Fruit fly (Drosophila melanogaster): ENCODE results near the gene CCT6.
A peak's percentile ranks its signal among the peaks of the same experiment; 100 is the strongest.

CCT6 gene

DNA sequence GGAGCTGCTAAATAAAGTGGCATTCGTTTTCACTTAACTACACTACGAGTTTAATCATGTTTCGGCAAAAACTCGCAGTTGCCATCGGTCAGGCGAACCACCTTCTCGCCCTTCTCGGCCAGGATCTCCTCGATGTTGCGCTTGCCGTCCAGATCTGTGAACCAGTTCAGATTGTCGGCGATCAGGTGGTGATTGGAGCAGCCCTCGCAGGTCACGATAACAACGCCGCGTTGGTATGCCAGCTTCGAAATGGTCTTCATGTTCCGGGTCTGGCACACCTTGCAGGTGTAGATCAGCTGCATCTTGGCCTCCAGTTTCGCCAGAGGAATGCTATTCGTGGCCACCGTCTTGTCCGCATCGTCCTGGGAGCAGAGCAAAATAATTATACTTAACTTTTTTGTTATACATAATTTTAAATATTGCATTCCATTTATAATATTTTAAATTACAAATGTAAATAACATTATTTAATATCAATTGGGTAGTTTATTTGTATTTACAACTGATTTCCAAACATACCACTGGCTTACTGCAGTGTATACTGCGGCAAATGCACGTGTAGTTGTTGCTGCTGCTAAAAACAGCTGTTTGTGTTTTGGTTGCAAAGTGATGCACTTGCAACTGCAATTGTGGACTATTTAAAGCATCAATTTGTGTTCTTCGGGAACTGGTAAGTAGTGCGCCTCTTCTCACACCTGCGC, 13.1 kb upstream of the CCT6 start:
- TF ChIP-seq CG6808 (GFP tag; optimal IDR thresholded peaks at IDR 0.05), result no peak
- TF ChIP-seq svp (GFP tag), result no peak
- no peak for TF ChIP-seq CG6792 (GFP tag; optimal IDR thresholded peaks at IDR 0.05)
- no peak for TF ChIP-seq OdsH (GFP tag; optimal IDR thresholded peaks at IDR 0.05)
- no peak for TF ChIP-seq net (GFP tag; optimal IDR thresholded peaks at IDR 0.05)
- no peak for TF ChIP-seq CG31627 (GFP tag; optimal IDR thresholded peaks at IDR 0.05)
- no peak for TF ChIP-seq CG16779 (tag; optimal IDR thresholded peaks at IDR 0.05)
- TF ChIP-seq CG6163 (GFP tag; IDR thresholded peaks at IDR 0.05), result peak; percentile 47; the same call in 1 of the 3 replicates
- no peak for TF ChIP-seq lz (GFP tag; optimal IDR thresholded peaks at IDR 0.05)
- TF ChIP-seq CG9139 (GFP tag; optimal IDR thresholded peaks at IDR 0.05), result no peak
- no peak for TF ChIP-seq fd59A (GFP tag; optimal IDR thresholded peaks at IDR 0.05)
- TF ChIP-seq CG3032 (tag; optimal IDR thresholded peaks at IDR 0.05), result no peak
- no peak for TF ChIP-seq CG32006 (GFP tag; optimal IDR thresholded peaks at IDR 0.05)
- peak; percentile 60 for TF ChIP-seq CG15336 (GFP tag; IDR thresholded peaks at IDR 0.05)
- no peak for TF ChIP-seq spab (GFP tag; optimal IDR thresholded peaks at IDR 0.05)
- TF ChIP-seq Eip78C (GFP tag), result peak; percentile 32
- peak; percentile 72 for TF ChIP-seq eg (GFP tag; IDR thresholded peaks at IDR 0.05)
- TF ChIP-seq CG6276 (GFP tag; optimal IDR thresholded peaks at IDR 0.05), result no peak
- TF ChIP-seq fkh (GFP tag; optimal IDR thresholded peaks at IDR 0.05), result no peak
- peak; percentile 26; the same call in 1 of the 3 replicates for TF ChIP-seq CG8119 (GFP tag; IDR thresholded peaks at IDR 0.05)
- TF ChIP-seq Hr38 (GFP tag; optimal IDR thresholded peaks at IDR 0.05), result no peak
- no peak for TF ChIP-seq Sox14 (GFP tag; optimal IDR thresholded peaks at IDR 0.05)
- no peak for TF ChIP-seq vri (GFP tag; optimal IDR thresholded peaks at IDR 0.05)

DNA sequence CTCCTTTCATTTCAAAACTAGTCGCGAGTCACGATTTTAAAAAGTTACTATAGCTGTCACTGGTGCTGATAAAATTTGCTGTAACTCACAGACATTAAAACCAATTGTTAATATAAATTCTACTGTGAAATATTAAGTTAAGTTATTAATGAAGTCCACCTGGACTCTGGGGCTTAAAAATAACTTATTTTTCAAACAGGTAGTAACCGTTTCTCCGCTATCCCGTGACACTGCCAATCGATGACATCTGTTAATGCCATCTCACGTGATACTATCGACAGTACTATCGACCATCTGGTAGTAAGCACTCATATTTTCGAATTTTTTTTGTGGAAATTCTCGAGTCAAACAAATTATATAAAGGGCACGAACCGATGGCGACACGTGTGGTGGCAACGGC, 12.5 kb upstream of the CCT6 start, which contains the start of the genes CG12379 and MagR:
TSS of gene CG12379 (minus strand) at position 2 of the 400 bp plus-strand sequence.
TSS of gene MagR (plus strand) at position 276 of the 400 bp plus-strand sequence.
- TF ChIP-seq Blimp-1 (GFP tag; optimal IDR thresholded peaks at IDR 0.05) (no peak), ss (GFP tag; optimal IDR thresholded peaks at IDR 0.05) (no peak), CG7368 (GFP tag; optimal IDR thresholded peaks at IDR 0.05) (no peak), salr (GFP tag; optimal IDR thresholded peaks at IDR 0.05) (no peak), CG10631 (GFP tag; optimal IDR thresholded peaks at IDR 0.05) (peak; percentile 32), CG3919 (GFP tag; optimal IDR thresholded peaks at IDR 0.05) (no peak), CG16779 (tag; optimal IDR thresholded peaks at IDR 0.05) (no peak), Hr39 (GFP tag; optimal IDR thresholded peaks at IDR 0.05) (peak; percentile 66), CG10669 (GFP tag; optimal IDR thresholded peaks at IDR 0.05) (no peak), CG11762 (GFP tag; optimal IDR thresholded peaks at IDR 0.05; ENCODE audit: insufficient read depth) (no peak), Eip93F (GFP tag; optimal IDR thresholded peaks at IDR 0.05) (no peak), Gug (GFP tag; IDR thresholded peaks at IDR 0.05) (peak; percentile 58), svp (GFP tag) (peak; percentile 84), OdsH (GFP tag; optimal IDR thresholded peaks at IDR 0.05) (peak; percentile 37), CG11902 (GFP tag; optimal IDR thresholded peaks at IDR 0.05) (peak; percentile 27), fkh (GFP tag; optimal IDR thresholded peaks at IDR 0.05) (no peak), CG4318 (GFP tag; optimal IDR thresholded peaks at IDR 0.05) (no peak), fd59A (GFP tag; optimal IDR thresholded peaks at IDR 0.05) (peak; percentile 33), Ets96B (tag; optimal IDR thresholded peaks at IDR 0.05) (peak; percentile 41), lz (GFP tag; optimal IDR thresholded peaks at IDR 0.05) (peak; percentile 70), pdm3 (GFP tag; optimal IDR thresholded peaks at IDR 0.05) (peak; percentile 57), vri (GFP tag; optimal IDR thresholded peaks at IDR 0.05) (no peak), Smox (GFP tag; optimal IDR thresholded peaks at IDR 0.05) (peak; percentile 36), fd85E (GFP tag; optimal IDR thresholded peaks at IDR 0.05) (no peak), Hr38 (GFP tag; optimal IDR thresholded peaks at IDR 0.05) (no peak), Ets21C (GFP tag; optimal IDR thresholded peaks at IDR 0.05) (peak; percentile 45), Eip75B (GFP tag; optimal IDR thresholded peaks at IDR 0.05) (no peak), spab (GFP tag; optimal IDR thresholded peaks at IDR 0.05) (no peak), CG32006 (GFP tag; optimal IDR thresholded peaks at IDR 0.05) (peak; percentile 29), CG3032 (tag; optimal IDR thresholded peaks at IDR 0.05) (peak; percentile 62), Eip78C (GFP tag) (peak; percentile 77), Sox15 (GFP tag; optimal IDR thresholded peaks at IDR 0.05) (peak; percentile 8), net (GFP tag; optimal IDR thresholded peaks at IDR 0.05) (no peak), cyc (GFP tag; optimal IDR thresholded peaks at IDR 0.05) (peak; percentile 64), Lpt (GFP tag; optimal IDR thresholded peaks at IDR 0.05) (no peak), esn (GFP tag; optimal IDR thresholded peaks at IDR 0.05) (peak; percentile 66), dac (GFP tag; optimal IDR thresholded peaks at IDR 0.05) (no peak), CG8119 (GFP tag; IDR thresholded peaks at IDR 0.05) (0 out of 3 replicates have a peak, but pooled peaks have one; percentile 12), CG8632 (GFP tag; optimal IDR thresholded peaks at IDR 0.05) (no peak)
